Worm (Caenorhabditis elegans): Measurements from ENCODE around the gene nlp-2.
A peak's percentile ranks its signal among the peaks of the same experiment; 100 is the strongest.

ce11 chrX:2317480-2317879 lies 27.1 kb downstream of the nlp-2 start:
- no peak for TF ChIP-seq ceh-16 (tag; optimal IDR thresholded peaks at IDR 0.05)
- no peak for TF ChIP-seq nhr-6 (tag; optimal IDR thresholded peaks at IDR 0.05)
- no peak for TF ChIP-seq ztf-11 (tag; optimal IDR thresholded peaks at IDR 0.05)
- no peak for TF ChIP-seq unc-39 (tag; optimal IDR thresholded peaks at IDR 0.05)
- TF ChIP-seq skn-1 (tag; optimal IDR thresholded peaks at IDR 0.05), result no peak
- TF ChIP-seq lin-11 (tag; optimal IDR thresholded peaks at IDR 0.05), result no peak
- TF ChIP-seq dmd-4 (tag; optimal IDR thresholded peaks at IDR 0.05), result no peak
- TF ChIP-seq ama-1 (optimal IDR thresholded peaks at IDR 0.05), result no peak
- peak; percentile 34 for TF ChIP-seq crh-2 (tag; optimal IDR thresholded peaks at IDR 0.05)
- no peak for TF ChIP-seq mdl-1 (tag; optimal IDR thresholded peaks at IDR 0.05)
- no peak for TF ChIP-seq nhr-10 (tag; optimal IDR thresholded peaks at IDR 0.05)
- no peak for TF ChIP-seq egl-27 (tag; optimal IDR thresholded peaks at IDR 0.05)

Measured in whole organism, L2 larva.